Worm (Caenorhabditis elegans): Measurements from ENCODE around the gene him-4.

Gene him-4

DNA sequence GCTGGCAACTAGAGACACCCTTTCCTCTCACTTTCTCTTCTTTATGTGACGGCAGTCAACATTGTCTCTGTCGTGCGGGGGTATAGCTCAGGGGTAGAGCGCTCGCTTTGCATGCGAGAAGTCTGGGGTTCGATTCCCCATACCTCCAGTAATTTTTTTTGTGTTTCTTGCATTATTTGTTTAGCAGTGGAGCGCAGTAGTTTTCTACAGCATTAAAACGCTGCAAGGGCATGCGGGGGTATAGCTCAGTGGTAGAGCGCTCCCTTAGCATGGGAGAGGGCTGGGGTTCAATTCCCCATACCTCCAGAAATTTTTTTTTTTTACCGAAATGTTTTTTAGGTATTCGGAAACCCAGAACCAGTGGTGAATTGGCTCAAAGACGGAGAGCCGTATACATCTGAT is 26.1 kb downstream of the him-4 start (continued):
- TF ChIP-seq ceh-58 (GFP tag; IDR thresholded peaks at IDR 0.05): peak; percentile 96; the same call in 1 of the 2 replicates
- 0 out of 2 replicates have a peak, but pooled peaks have one; percentile 68 for TF ChIP-seq hsf-1 (GFP tag; IDR thresholded peaks at IDR 0.05)
- TF ChIP-seq chd-7 (tag; optimal IDR thresholded peaks at IDR 0.05): peak; percentile 97
- TF ChIP-seq ceh-27 (GFP tag; optimal IDR thresholded peaks at IDR 0.05): peak; percentile 90
- peak; percentile 93 for TF ChIP-seq madf-10 (tag; optimal IDR thresholded peaks at IDR 0.05)
- peak; percentile 97 for TF ChIP-seq ztf-25 (GFP tag; IDR thresholded peaks at IDR 0.05)
- peak; percentile 87 for TF ChIP-seq unc-130 (GFP tag; optimal IDR thresholded peaks at IDR 0.05)
- TF ChIP-seq egrh-3 (GFP tag; IDR thresholded peaks at IDR 0.05): peak; percentile 77
- peak; percentile 97 for TF ChIP-seq F57A8.1 (GFP tag; optimal IDR thresholded peaks at IDR 0.05)
- peak; percentile 95 for TF ChIP-seq repo-1 (tag; optimal IDR thresholded peaks at IDR 0.05)
- TF ChIP-seq lsy-27 (tag; optimal IDR thresholded peaks at IDR 0.05; ENCODE audit: borderline replicate concordance, insufficient read depth): peak; percentile 81
- peak; percentile 74 for TF ChIP-seq tlf-1 (GFP tag; optimal IDR thresholded peaks at IDR 0.05)
- TF ChIP-seq F49E8.2 (tag; optimal IDR thresholded peaks at IDR 0.05; ENCODE audit: insufficient read depth): peak; percentile 49
- peak; percentile 86 for TF ChIP-seq K12H6.12 (tag; optimal IDR thresholded peaks at IDR 0.05)
- peak; percentile 91 for TF ChIP-seq ets-4 (GFP tag; optimal IDR thresholded peaks at IDR 0.05)
- TF ChIP-seq ceh-40 (GFP tag; IDR thresholded peaks at IDR 0.05): peak; percentile 89
- TF ChIP-seq F55B11.4 (tag; optimal IDR thresholded peaks at IDR 0.05; ENCODE audit: borderline replicate concordance, insufficient read depth): peak; percentile 45
- peak; percentile 84 for TF ChIP-seq nhr-27 (tag; optimal IDR thresholded peaks at IDR 0.05)
- peak; percentile 94 for TF ChIP-seq hmg-1.2 (GFP tag; IDR thresholded peaks at IDR 0.05)
- peak; percentile 96 for TF ChIP-seq ztf-28 (GFP tag; IDR thresholded peaks at IDR 0.05)
- peak; percentile 95 to 98 for TF ChIP-seq rec-8 (tag; optimal IDR thresholded peaks at IDR 0.05)
- TF ChIP-seq attf-5 (GFP tag; optimal IDR thresholded peaks at IDR 0.05): peak; percentile 87
- peak; percentile 97 for TF ChIP-seq pbrm-1 (GFP tag; IDR thresholded peaks at IDR 0.05)
- peak; percentile 80 for TF ChIP-seq madf-3 (GFP tag; IDR thresholded peaks at IDR 0.05)
- peak; percentile 39 for TF ChIP-seq ccch-3 (GFP tag; optimal IDR thresholded peaks at IDR 0.05)
- peak; percentile 98 for TF ChIP-seq sptf-2 (GFP tag; optimal IDR thresholded peaks at IDR 0.05)
- peak; percentile 97 for TF ChIP-seq Y56A3A.18 (GFP tag; IDR thresholded peaks at IDR 0.05)
- TF ChIP-seq attf-6 (GFP tag; IDR thresholded peaks at IDR 0.05): peak; percentile 86
- TF ChIP-seq D2030.7 (GFP tag; IDR thresholded peaks at IDR 0.05): peak; percentile 97
- TF ChIP-seq nfya-2 (GFP tag; IDR thresholded peaks at IDR 0.05): 0 out of 2 replicates have a peak, but pooled peaks have one; percentile 76
- peak; percentile 97 for TF ChIP-seq nhr-90 (tag; optimal IDR thresholded peaks at IDR 0.05)
- peak; percentile 33; the same call in 1 of the 2 replicates for TF ChIP-seq madf-8 (GFP tag; conservative IDR thresholded peaks at IDR 0.05)
- TF ChIP-seq mes-4 (tag; optimal IDR thresholded peaks at IDR 0.05): peak; percentile 94
- peak; percentile 98 for TF ChIP-seq nhr-120 (GFP tag; IDR thresholded peaks at IDR 0.05)
- TF ChIP-seq tbx-9 (tag; optimal IDR thresholded peaks at IDR 0.05; ENCODE audit: borderline replicate concordance): peak; percentile 77
- peak; percentile 80; the same call in 1 of the 2 replicates for TF ChIP-seq Y67H2A.10 (GFP tag; conservative IDR thresholded peaks at IDR 0.05)
- peak; percentile 55 for TF ChIP-seq ztf-3 (GFP tag; optimal IDR thresholded peaks at IDR 0.05)
- TF ChIP-seq tbp1 (GFP tag; optimal IDR thresholded peaks at IDR 0.05): peak; percentile 98
- peak; percentile 86 for TF ChIP-seq C17E4.6 (GFP tag; IDR thresholded peaks at IDR 0.05)
- peak; percentile 99 for TF ChIP-seq rpc-1 (optimal IDR thresholded peaks at IDR 0.05)
- TF ChIP-seq rpc-1 (tag; optimal IDR thresholded peaks at IDR 0.05): peak; percentile 99
- TF ChIP-seq snpc-3.4 (tag; optimal IDR thresholded peaks at IDR 0.05): peak; percentile 86
- TF ChIP-seq somi-1 (GFP tag; optimal IDR thresholded peaks at IDR 0.05): peak; percentile 91
- peak; percentile 79 for TF ChIP-seq lin-54 (GFP tag; optimal IDR thresholded peaks at IDR 0.05)
- TF ChIP-seq hmg-20 (GFP tag; IDR thresholded peaks at IDR 0.05): peak; percentile 93
- peak; percentile 99 for TF ChIP-seq lin-26 (GFP tag; IDR thresholded peaks at IDR 0.05)
- peak; percentile 97 for TF ChIP-seq T26A5.8 (tag; optimal IDR thresholded peaks at IDR 0.05)
- TF ChIP-seq die-1 (tag; optimal IDR thresholded peaks at IDR 0.05): peak; percentile 98

All from whole organism, young adult.